Fruit fly (Drosophila melanogaster): ENCODE measurements around the gene Cpr67B.

DNA sequence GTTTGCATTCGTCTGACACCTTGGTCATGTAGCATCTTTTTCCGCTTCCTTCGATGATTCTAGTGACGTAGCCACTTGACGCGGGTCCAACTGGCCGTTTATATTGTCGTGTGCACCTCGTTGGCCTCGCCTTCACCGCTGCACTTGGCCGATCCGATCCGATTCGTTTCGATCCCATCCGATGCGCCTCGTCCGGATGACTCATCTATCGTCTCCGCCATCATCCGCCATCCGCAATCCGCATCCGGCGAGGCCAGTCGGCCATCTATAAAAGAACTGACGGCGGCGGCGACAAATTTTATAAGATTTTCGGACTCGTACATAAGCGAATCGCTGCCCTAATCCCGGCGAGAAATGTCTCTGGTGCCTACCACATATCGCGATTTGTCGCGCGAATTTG is 29.5 kb upstream of the Cpr67B start, which contains the start of gene CG4461:
- TF ChIP-seq EcR (GFP tag; optimal IDR thresholded peaks at IDR 0.05) (no peak), D1 (tag; optimal IDR thresholded peaks at IDR 0.05) (no peak), CG12605 (GFP tag; IDR thresholded peaks at IDR 0.05) (no peak), gl (tag; optimal IDR thresholded peaks at IDR 0.05) (no peak), CG9948 (tag; optimal IDR thresholded peaks at IDR 0.05) (no peak), Pif1A (GFP tag; optimal IDR thresholded peaks at IDR 0.05) (no peak)

All from whole organism, pupa.